Fruit fly (Drosophila melanogaster) whole organism, adult: ENCODE measurements around the gene Gs1.

Experiments
- CG11617 ChIP-seq: fragments of 200-800 bp; sonication (Bioruptor generic); optimal IDR thresholded peaks from 2 replicates; lab custom pipeline; 2017; ENCODE audit warnings: mild to moderate bottlenecking, missing biosample characterization, missing genetic modification reagents, missing genetic modification characterization
- CG12768 ChIP-seq: fragments of 200-800 bp; sonication (Bioruptor generic); optimal IDR thresholded peaks from 2 replicates; lab custom pipeline; 2017; ENCODE audit warnings: missing biosample characterization, missing genetic modification characterization, mild to moderate bottlenecking, moderate library complexity, missing genetic modification reagents
- CG14711 ChIP-seq: fragments of 200-800 bp; sonication (Bioruptor generic); optimal IDR thresholded peaks from 2 replicates; lab custom pipeline; 2018; ENCODE audit warnings: missing biosample characterization, mild to moderate bottlenecking, missing genetic modification characterization, moderate library complexity
- CG1620 ChIP-seq: fragments of 200-800 bp; sonication (Bioruptor generic); optimal IDR thresholded peaks from 2 replicates; lab custom pipeline; 2016; ENCODE audit warnings: missing biosample characterization, missing genetic modification characterization
- CG33017 ChIP-seq: fragments of 200-800 bp; sonication (Bioruptor generic); optimal IDR thresholded peaks from 2 replicates; lab custom pipeline; 2018; ENCODE audit warnings: missing biosample characterization, mild to moderate bottlenecking, missing genetic modification characterization, moderate library complexity
- CG5204 ChIP-seq: fragments of 200-800 bp; sonication (Bioruptor generic); optimal IDR thresholded peaks from 2 replicates; lab custom pipeline; 2016; ENCODE audit warnings: missing biosample characterization, missing genetic modification characterization
- CG7045 ChIP-seq: fragments of 200-800 bp; sonication (Bioruptor generic); optimal IDR thresholded peaks from 2 replicates; lab custom pipeline; 2017; ENCODE audit warnings: missing biosample characterization, mild to moderate bottlenecking, missing genetic modification characterization
- CG7101 ChIP-seq: fragments of 200-800 bp; sonication (Bioruptor generic); optimal IDR thresholded peaks from 2 replicates; lab custom pipeline; 2018; ENCODE audit warnings: missing biosample characterization, mild to moderate bottlenecking, missing genetic modification characterization, moderate library complexity
- Clk ChIP-seq: fragments of 200-800 bp; sonication (Bioruptor generic); optimal IDR thresholded peaks from 2 replicates; lab custom pipeline; 2017; ENCODE audit warnings: missing biosample characterization, missing genetic modification characterization
- Crg-1 ChIP-seq: fragments of 200-800 bp; sonication (Bioruptor generic); optimal IDR thresholded peaks from 2 replicates; lab custom pipeline; 2016; ENCODE audit warnings: missing biosample characterization, missing genetic modification characterization
- Hr96 ChIP-seq: fragments of 200-800 bp; sonication (Bioruptor generic); optimal IDR thresholded peaks from 2 replicates; lab custom pipeline; 2016; ENCODE audit warnings: missing biosample characterization, missing genetic modification characterization
- Mnt ChIP-seq: fragments of 200-800 bp; sonication (Bioruptor generic); optimal IDR thresholded peaks from 2 replicates; lab custom pipeline; 2016; ENCODE audit warnings: missing biosample characterization, mild to moderate bottlenecking, missing genetic modification characterization
- bab1 ChIP-seq: fragments of 200-800 bp; sonication (Bioruptor generic); optimal IDR thresholded peaks from 3 replicates; lab custom pipeline; 2019; ENCODE audit warnings: missing biosample characterization, mild to moderate bottlenecking, missing genetic modification characterization, moderate library complexity
- cic ChIP-seq: fragments of 200-800 bp; sonication (Bioruptor generic); optimal IDR thresholded peaks from 2 replicates; lab custom pipeline; 2017; ENCODE audit warnings: missing biosample characterization, mild to moderate bottlenecking, missing genetic modification characterization, moderate library complexity
- cnc ChIP-seq, 2 experiments: fragments of >200 bp; optimal IDR thresholded peaks; 2 replicates each; lab custom pipeline; 2017
- kay ChIP-seq: fragments of 200-800 bp; sonication (Bioruptor generic); peaks from one replicate; lab custom pipeline; 2016; ENCODE audit warnings: missing biosample characterization, missing genetic modification characterization, borderline replicate concordance
- ovo ChIP-seq: fragments of 200-800 bp; sonication (Bioruptor generic); optimal IDR thresholded peaks from 2 replicates; lab custom pipeline; 2016; ENCODE audit warnings: missing biosample characterization, missing genetic modification characterization
- pad ChIP-seq: fragments of 200-800 bp; sonication (Bioruptor generic); optimal IDR thresholded peaks from 3 replicates; lab custom pipeline; 2017; ENCODE audit warnings: missing biosample characterization, missing genetic modification characterization, mild to moderate bottlenecking, moderate library complexity, missing genetic modification reagents
- tj ChIP-seq: fragments of 200-800 bp; sonication (Bioruptor generic); optimal IDR thresholded peaks from 3 replicates; lab custom pipeline; 2017; ENCODE audit warnings: missing biosample characterization, mild to moderate bottlenecking, missing genetic modification characterization, moderate library complexity
- toe ChIP-seq: fragments of 200-800 bp; sonication (Bioruptor generic); optimal IDR thresholded peaks from 2 replicates; lab custom pipeline; 2016; ENCODE audit warnings: missing biosample characterization, missing genetic modification characterization

The Gs1 gene

DNA sequence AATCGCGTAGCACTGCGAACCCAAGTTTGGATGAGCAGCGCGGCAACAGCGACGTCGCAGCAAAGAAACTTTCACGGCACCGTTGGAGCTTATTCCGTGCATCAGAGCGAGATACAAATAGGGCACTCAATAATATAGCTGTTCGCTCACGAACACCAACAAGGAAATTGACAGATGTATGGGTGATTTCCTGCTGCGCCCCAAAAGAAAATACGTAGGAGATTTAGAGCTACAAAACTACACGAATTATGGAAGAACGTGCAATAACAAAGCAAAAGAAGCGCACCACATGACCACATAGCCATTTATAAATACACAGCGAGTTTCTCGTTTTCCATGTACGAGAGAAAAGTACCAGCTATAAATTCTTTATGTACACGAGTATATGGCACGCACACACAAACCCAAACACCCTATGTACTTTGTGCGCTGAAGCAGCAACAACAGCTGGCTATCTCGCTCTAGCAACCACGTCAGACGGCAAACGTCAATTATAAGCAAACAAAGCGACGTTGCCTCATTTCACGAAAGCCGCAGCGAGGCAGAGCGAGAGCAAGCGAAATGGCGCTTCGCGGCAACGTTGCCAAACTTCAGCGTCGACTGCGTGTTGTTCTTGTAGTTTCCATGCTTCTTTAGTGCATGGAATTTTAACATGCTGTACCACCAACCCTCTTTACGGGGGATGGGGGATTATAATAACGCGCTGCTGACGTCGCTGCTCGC, 29.7 kb downstream of the Gs1 start:
- TF ChIP-seq CG11617 = peak; percentile 80
- TF ChIP-seq Crg-1 = peak; percentile 67
- TF ChIP-seq tj (GFP tag; lab: Kevin White, UChicago) = peak; percentile 86
- no peak for TF ChIP-seq cnc (optimal IDR thresholded peaks at IDR 0.05; lab: Kevin White, UChicago)
- peak; percentile 96 for TF ChIP-seq ovo (GFP tag; lab: Kevin White, UChicago)
- peak; percentile 88 for TF ChIP-seq Hr96
- TF ChIP-seq CG14711 = peak; percentile 65
- peak; percentile 97 for TF ChIP-seq bab1 (GFP tag; lab: Kevin White, UChicago)
- TF ChIP-seq CG1620 = no peak
- TF ChIP-seq CG12768 (GFP tag; lab: Kevin White, UChicago) = peak; percentile 83
- TF ChIP-seq CG7045 (GFP tag; lab: Kevin White, UChicago) = peak; percentile 76
- peak; percentile 89 for TF ChIP-seq Mnt
- TF ChIP-seq kay (GFP tag; lab: Kevin White, UChicago) = peak; percentile 100
- TF ChIP-seq CG7101 = peak; percentile 88
- peak; percentile 94 for TF ChIP-seq toe
- TF ChIP-seq cic = peak; percentile 98
- TF ChIP-seq pad (GFP tag; lab: Kevin White, UChicago) = peak; percentile 75
- peak; percentile 97 for TF ChIP-seq Clk
- peak; percentile 82 for TF ChIP-seq CG33017 (tag; lab: Kevin White, UChicago)
- TF ChIP-seq CG5204 = peak; percentile 45

DNA sequence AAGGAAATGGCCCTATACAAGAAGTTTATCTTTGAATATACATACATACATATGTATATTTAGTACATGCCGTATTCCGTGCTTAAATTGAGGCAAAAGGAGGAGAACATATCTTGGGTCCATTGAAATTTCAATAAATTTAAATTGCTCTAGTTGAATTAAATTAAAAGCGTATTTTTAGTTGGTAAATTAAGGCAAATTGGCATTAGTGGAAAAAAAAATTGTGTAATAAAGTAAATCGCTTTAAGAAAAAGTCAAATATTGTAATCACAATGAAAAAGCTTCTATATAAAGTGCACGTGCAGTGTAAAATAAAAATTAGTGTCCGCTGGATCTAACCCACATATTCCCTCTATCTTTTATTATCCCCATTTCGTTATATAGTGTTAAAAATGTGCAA, 30.3 kb downstream of the Gs1 start:
- TF ChIP-seq CG1620 (no peak), CG12768 (GFP tag; lab: Kevin White, UChicago) (no peak), CG7101 (no peak), bab1 (GFP tag; lab: Kevin White, UChicago) (no peak), tj (GFP tag; lab: Kevin White, UChicago) (no peak), cnc (optimal IDR thresholded peaks at IDR 0.05; lab: Kevin White, UChicago) (no peak), CG14711 (no peak)

DNA sequence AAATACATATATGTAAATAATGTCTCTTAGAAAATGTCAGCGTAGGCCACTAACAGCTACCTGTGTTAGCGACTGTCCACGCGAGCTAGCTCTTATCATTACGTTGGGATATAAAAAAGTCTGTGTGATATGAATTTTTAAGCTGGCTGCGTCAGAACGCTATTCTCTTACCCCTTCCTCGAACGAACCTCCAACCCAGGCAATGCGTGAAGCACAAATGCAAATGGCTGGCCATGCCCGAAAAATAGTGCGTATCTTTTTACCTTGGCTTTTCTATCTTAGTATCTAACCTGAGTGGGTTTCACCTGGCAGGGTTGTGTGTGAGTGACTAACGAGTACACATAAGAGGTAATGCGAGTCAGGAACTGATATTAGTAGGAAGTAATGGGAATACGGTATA, 31.4 kb downstream of the Gs1 start:
- TF ChIP-seq CG7101 = no peak
- TF ChIP-seq kay (GFP tag; lab: Kevin White, UChicago) = no peak
- no peak for TF ChIP-seq CG11617
- no peak for TF ChIP-seq Hr96
- TF ChIP-seq CG5204 = no peak

DNA sequence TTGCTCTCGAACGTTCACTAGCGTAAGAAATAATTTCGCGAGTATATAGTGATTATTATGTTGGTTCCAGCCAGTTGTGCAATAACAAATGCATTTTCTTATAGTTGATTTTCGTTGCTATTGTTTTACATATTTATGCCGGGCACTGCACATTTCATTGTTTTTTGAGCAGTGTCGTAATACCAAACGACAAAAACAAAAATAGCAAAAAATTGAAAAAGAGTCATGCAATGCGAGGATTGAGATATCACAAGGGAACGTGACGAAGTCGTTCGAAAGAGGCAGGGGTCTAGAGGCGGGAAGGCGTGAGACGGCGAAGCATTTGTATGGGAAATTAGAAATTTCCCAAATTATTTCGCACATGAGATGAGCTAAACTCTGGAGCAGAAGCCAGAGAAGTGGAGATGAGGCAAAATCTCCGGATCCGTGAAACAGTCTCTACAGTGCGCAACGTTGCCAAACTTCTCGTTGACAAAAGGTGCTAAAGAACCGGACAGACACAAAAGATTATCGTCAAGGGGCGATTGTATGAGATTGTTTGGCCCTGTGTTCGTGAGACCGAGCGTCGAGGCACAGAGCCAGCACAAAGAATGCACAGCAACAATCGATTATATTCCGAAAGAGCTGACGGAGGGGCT, 33.5 kb downstream of the Gs1 start:
- TF ChIP-seq tj (GFP tag; lab: Kevin White, UChicago) (peak; percentile 59), CG7101 (no peak)

DNA sequence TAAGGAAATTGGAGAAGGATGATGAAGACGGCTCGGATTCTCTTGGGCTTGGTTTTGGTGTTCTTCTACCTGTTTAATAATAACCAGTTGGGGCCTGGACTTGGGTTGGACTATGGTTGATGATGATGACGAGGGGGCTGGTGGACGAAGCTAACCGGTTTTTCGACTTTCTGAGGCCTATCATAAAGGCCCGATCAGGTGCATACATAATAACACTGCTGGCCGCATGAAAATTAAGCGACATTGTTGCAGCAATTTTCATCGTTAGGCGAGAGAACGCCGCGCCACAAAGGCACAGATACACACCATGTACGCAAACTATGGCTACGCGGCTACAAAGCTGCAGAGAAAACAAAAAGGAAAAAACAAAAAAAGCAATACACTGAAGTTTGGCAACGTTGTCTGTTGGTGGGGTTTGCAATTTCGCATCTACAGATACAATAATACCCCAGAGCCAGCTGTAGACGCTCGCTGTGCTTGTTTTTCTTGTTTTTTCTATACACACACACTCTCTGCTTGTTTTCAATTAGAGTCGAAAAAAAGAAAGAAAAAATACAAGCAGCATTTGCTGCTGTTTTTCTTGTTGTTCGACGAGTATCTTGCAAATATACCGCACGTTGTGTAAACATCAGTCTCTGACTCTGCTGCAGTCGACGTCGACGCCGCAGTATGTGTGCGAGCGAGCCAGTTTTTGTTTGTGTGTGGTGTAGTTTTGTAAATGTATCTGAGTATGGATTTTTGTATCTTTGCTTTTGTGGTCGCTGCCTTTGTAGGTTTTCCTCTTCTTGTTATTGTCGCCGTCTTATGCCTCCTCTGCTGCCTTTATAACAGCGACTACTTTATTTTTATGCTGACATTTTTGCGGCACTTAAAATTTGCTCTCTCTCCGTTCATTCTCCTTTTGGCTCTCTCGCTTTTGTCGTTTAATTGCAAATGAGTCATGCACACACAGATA, 34.5 kb downstream of the Gs1 start:
- TF ChIP-seq CG5204 (peak; percentile 95), pad (GFP tag; lab: Kevin White, UChicago) (peak; percentile 91), CG7045 (GFP tag; lab: Kevin White, UChicago) (peak; percentile 99), cic (peak; percentile 100), CG7101 (peak; percentile 96), cnc (optimal IDR thresholded peaks at IDR 0.05; lab: Kevin White, UChicago) (no peak), Hr96 (peak; percentile 95), Crg-1 (peak; percentile 95), CG14711 (peak; percentile 86), CG12768 (GFP tag; lab: Kevin White, UChicago) (peak; percentile 100), kay (GFP tag; lab: Kevin White, UChicago) (peak; percentile 100), CG11617 (peak; percentile 100), ovo (GFP tag; lab: Kevin White, UChicago) (peak; percentile 99), tj (GFP tag; lab: Kevin White, UChicago) (peak; percentile 99), CG33017 (tag; lab: Kevin White, UChicago) (peak; percentile 98), toe (peak; percentile 97), Clk (peak; percentile 100), bab1 (GFP tag; lab: Kevin White, UChicago) (peak; percentile 98), Mnt (peak; percentile 98), CG1620 (peak; percentile 83)

DNA sequence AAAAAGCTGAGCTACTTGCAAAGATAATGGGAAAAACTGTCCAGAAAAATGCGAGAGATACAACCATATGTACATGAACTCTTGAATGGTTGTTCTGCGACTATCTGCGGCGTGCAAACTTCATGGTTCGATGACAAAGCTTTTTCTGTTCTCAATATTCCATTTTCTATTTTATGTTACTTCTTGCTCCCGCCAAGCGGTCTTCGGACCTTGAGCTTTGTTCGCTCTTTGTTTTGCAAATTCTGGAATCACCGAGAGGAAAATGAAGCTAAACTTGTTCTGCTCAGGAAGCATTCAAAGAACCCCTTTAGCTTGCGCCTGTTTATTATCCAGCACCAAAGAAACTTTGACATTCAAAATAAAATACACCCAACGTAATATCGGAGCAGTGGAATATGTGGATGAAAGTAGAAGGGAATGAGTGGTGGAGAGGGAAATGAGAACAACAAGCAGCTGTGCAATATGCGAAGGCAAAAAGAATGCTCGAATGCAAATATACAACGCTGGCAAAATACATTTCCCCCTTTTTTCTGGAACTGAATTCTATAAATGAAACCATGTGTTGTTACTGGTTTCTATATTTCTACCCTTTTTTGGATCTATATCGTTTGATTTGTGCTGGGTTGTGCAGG, 36.5 kb downstream of the Gs1 start:
- TF ChIP-seq CG14711 (no peak), pad (GFP tag; lab: Kevin White, UChicago) (no peak), kay (GFP tag; lab: Kevin White, UChicago) (no peak), CG12768 (GFP tag; lab: Kevin White, UChicago) (no peak), Mnt (no peak), bab1 (GFP tag; lab: Kevin White, UChicago) (no peak), cnc (optimal IDR thresholded peaks at IDR 0.05; lab: Kevin White, UChicago) (peak in 1 of 2 experiments; percentile 27), CG7045 (GFP tag; lab: Kevin White, UChicago) (no peak), Crg-1 (no peak), CG1620 (no peak), tj (GFP tag; lab: Kevin White, UChicago) (peak; percentile 78), Hr96 (no peak), ovo (GFP tag; lab: Kevin White, UChicago) (no peak), CG11617 (no peak), toe (no peak), Clk (no peak), CG33017 (tag; lab: Kevin White, UChicago) (no peak), CG7101 (no peak), cic (peak; percentile 30), CG5204 (no peak)
